Worm (Caenorhabditis elegans) whole organism, L3 larva: ENCODE data around the gene cyp-34A2.

Experiments used
- R02D3.7 ChIP-seq: fragments of 150-350 bp; optimal IDR thresholded peaks from 2 replicates; lab custom pipeline; 2014; ENCODE audit warnings: missing biosample characterization, missing genetic modification characterization
- ceh-82 ChIP-seq: fragments of 150-350 bp; optimal IDR thresholded peaks from 2 replicates; lab custom pipeline; 2014; ENCODE audit warnings: missing biosample characterization, missing genetic modification characterization
- ceh-9 ChIP-seq: sonication (generic microtip); optimal IDR thresholded peaks from 2 replicates; lab custom pipeline; 2018; ENCODE audit warnings: missing biosample characterization, missing genetic modification characterization
- daf-12 ChIP-seq: fragments of 150-350 bp; optimal IDR thresholded peaks from 2 replicates; lab custom pipeline; 2014; ENCODE audit warnings: missing biosample characterization, missing genetic modification reagents, missing genetic modification characterization
- elt-2 ChIP-seq: sonication (generic microtip); optimal IDR thresholded peaks from 2 replicates; lab custom pipeline; 2016; ENCODE audit warnings: missing genetic modification reagents, mild to moderate bottlenecking, missing genetic modification characterization, missing compliant biosample characterization
- elt-3 ChIP-seq, 3 experiments: fragments of 150-350 bp in 1 of 3; sonication (generic microtip) in 2 of 3; optimal IDR thresholded peaks; 2 replicates in 2 of 3; 4 replicates in 1 of 3; lab custom pipeline; 2014 to 2017; ENCODE audit warnings: missing biosample characterization in 3 of 3, missing genetic modification characterization in 3 of 3
- jun-1 ChIP-seq: fragments of 150-350 bp; optimal IDR thresholded peaks from 2 replicates; lab custom pipeline; 2014; ENCODE audit warnings: missing biosample characterization, missing genetic modification reagents, missing genetic modification characterization
- nfya-1 ChIP-seq: sonication (generic microtip); optimal IDR thresholded peaks from 2 replicates; lab custom pipeline; 2017; ENCODE audit warnings: missing genetic modification characterization, mild to moderate bottlenecking, missing compliant biosample characterization, antibody characterized with exemption, moderate library complexity; ENCODE audit not compliant: insufficient read depth
- nhr-12 ChIP-seq: fragments of 150-350 bp; optimal IDR thresholded peaks from 2 replicates; lab custom pipeline; 2014; ENCODE audit warnings: missing biosample characterization, missing genetic modification characterization
- nhr-25 ChIP-seq: sonication (generic microtip); optimal IDR thresholded peaks from 2 replicates; lab custom pipeline; 2017; ENCODE audit warnings: missing biosample characterization, missing genetic modification characterization
- nhr-28 ChIP-seq: fragments of 150-350 bp; optimal IDR thresholded peaks from 2 replicates; lab custom pipeline; 2014; ENCODE audit warnings: missing biosample characterization, missing genetic modification characterization
- unc-39 ChIP-seq: sonication (generic microtip); optimal IDR thresholded peaks from 4 replicates; lab custom pipeline; 2017; ENCODE audit warnings: missing biosample characterization, missing genetic modification characterization
- unc-62 ChIP-seq: fragments of 150-350 bp; sonication (generic microtip); optimal IDR thresholded peaks from 4 replicates; lab custom pipeline; 2014; ENCODE audit warnings: missing biosample characterization, missing genetic modification reagents, missing genetic modification characterization
- ztf-4 ChIP-seq: fragments of 150-350 bp; optimal IDR thresholded peaks from 2 replicates; lab custom pipeline; 2014; ENCODE audit warnings: missing biosample characterization, missing genetic modification characterization

DNA sequence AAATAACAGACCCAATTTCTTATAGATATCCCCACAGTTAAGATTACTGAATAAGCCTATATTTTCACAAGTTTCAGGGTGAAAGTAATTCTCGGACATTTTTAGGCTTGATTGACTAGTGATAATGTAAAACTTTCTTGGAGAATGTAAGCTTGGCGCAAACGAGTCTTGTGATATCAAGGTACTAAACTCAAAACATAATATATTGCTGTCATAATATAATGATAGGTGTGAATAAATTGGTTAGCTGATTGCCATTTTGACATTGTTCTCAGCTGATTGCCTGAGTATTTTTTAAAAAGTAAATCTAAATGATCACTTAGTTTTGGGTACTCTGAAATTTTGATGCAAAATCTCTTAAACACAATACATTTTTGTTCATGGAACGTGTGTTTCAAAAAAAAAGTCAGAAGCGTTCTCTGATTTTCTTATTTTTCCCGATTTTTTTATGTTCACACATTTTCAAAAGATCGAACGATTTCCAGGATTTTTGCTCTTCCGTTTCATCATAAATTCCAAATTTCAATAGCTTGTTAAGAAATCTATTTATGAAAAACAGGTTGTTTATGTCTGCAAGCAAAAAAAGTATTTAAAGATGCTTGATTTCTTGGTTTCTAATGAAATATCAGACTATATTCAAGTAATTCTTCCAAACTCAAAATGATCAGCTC, 9.5 kb downstream of the cyp-34A2 start, which contains the start of the genes srw-19 and srx-51:
- no peak for TF ChIP-seq nhr-28 (tag; lab: Kevin White, UChicago)
- no peak for TF ChIP-seq nfya-1
- TF ChIP-seq nhr-25 (tag; lab: Kevin White, UChicago), result no peak
- no peak for TF ChIP-seq unc-39 (tag; lab: Kevin White, UChicago)
- no peak for TF ChIP-seq R02D3.7 (tag; lab: Kevin White, UChicago)
- no peak for TF ChIP-seq unc-62 (GFP tag; lab: Kevin White, UChicago)
- no peak for TF ChIP-seq nhr-12 (tag; lab: Kevin White, UChicago)
- TF ChIP-seq daf-12 (tag; lab: Kevin White, UChicago), result no peak
- TF ChIP-seq elt-3 (tag; optimal IDR thresholded peaks at IDR 0.05; lab: Kevin White, UChicago), result no peak
- no peak for TF ChIP-seq ceh-82
- no peak for TF ChIP-seq elt-2 (tag; lab: Kevin White, UChicago)
- TF ChIP-seq ceh-9, result no peak
- no peak for TF ChIP-seq ztf-4 (tag; lab: Kevin White, UChicago)
- no peak for TF ChIP-seq jun-1
